Worm (Caenorhabditis elegans) whole organism, late embryonic: Measurements from ENCODE around the gene srh-286.

ENCODE experiments used
- F13H6.1 ChIP-seq: sonication (generic microtip); optimal IDR thresholded peaks from 2 replicates; lab custom pipeline; 2016; ENCODE audit warnings: missing genetic modification characterization, missing compliant biosample characterization
- ama-1 ChIP-seq: fragments of 150-350 bp; optimal IDR thresholded peaks from 2 replicates; lab custom pipeline; 2014
- ceh-6 ChIP-seq: fragments of 200-800 bp; sonication (Bioruptor generic); optimal IDR thresholded peaks from 2 replicates; lab custom pipeline; 2018; ENCODE audit warnings: mild to moderate bottlenecking, missing genetic modification characterization, missing compliant biosample characterization
- ceh-9 ChIP-seq: sonication (generic microtip); optimal IDR thresholded peaks from 2 replicates; lab custom pipeline; 2016; ENCODE audit warnings: mild to moderate bottlenecking, missing genetic modification characterization, inconsistent platforms, missing compliant biosample characterization
- elt-2 ChIP-seq: sonication (generic microtip); optimal IDR thresholded peaks from 2 replicates; lab custom pipeline; 2016; ENCODE audit warnings: missing genetic modification reagents, missing genetic modification characterization, missing compliant biosample characterization
- nfya-1 ChIP-seq: sonication (generic microtip); optimal IDR thresholded peaks from 2 replicates; lab custom pipeline; 2017; ENCODE audit warnings: missing genetic modification characterization, mild to moderate bottlenecking, missing compliant biosample characterization, antibody characterized with exemption, moderate library complexity
- pha-4 ChIP-seq: fragments of 150-350 bp; optimal IDR thresholded peaks from 2 replicates; lab custom pipeline; 2018; ENCODE audit warnings: missing biosample characterization, missing genetic modification reagents, missing genetic modification characterization
- rnt-1 ChIP-seq: sonication (generic microtip); optimal IDR thresholded peaks from 2 replicates; lab custom pipeline; 2016; ENCODE audit warnings: missing genetic modification characterization, missing compliant biosample characterization
- unc-86 ChIP-seq: sonication (generic microtip); optimal IDR thresholded peaks from 2 replicates; lab custom pipeline; 2016; ENCODE audit warnings: missing genetic modification characterization, missing compliant biosample characterization
- zip-5 ChIP-seq: sonication (generic microtip); optimal IDR thresholded peaks from 2 replicates; lab custom pipeline; 2016; ENCODE audit warnings: missing genetic modification characterization, missing compliant biosample characterization

DNA sequence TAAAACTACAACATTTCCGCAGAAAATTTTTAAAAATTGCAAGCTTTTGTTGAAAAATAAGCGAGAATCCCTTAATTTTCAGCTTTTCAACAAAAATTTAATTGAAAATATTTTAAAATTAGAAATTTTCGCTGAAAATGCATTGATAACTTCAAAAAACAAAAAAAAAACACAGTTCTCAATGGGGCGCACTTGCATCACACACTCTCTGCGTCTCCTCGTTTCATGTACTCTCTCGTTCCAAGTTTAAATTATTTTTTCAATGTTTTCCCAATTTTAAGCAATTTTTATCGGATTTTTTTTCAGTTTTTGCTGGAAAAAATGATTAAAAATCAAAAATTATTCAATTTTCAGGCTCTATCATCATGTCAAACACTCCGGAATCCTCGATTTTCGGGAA is 27.0 kb upstream of the srh-286 start, which contains the start of gene phf-14:
- TF ChIP-seq rnt-1 (no peak), pha-4 (tag; lab: Kevin White, UChicago) (no peak), elt-2 (no peak), ceh-9 (tag; lab: Kevin White, UChicago) (no peak), unc-86 (tag; lab: Kevin White, UChicago) (no peak), ceh-6 (GFP tag; lab: Kevin White, UChicago) (no peak), ama-1 (lab: Kevin White, UChicago) (no peak), F13H6.1 (tag; lab: Kevin White, UChicago) (no peak), nfya-1 (tag; lab: Kevin White, UChicago) (peak; percentile 3), zip-5 (tag; lab: Kevin White, UChicago) (no peak)
